Fruit fly (Drosophila melanogaster) whole organism, prepupa: ENCODE results near the gene CG7739.
A peak's percentile ranks its signal among the peaks of the same experiment; 100 is the strongest.

Experiments used
- CG11762 ChIP-seq: fragments of 200-800 bp; sonication (Bioruptor generic); optimal IDR thresholded peaks from 3 replicates; lab custom pipeline; 2016; ENCODE audit warnings: missing biosample characterization, missing genetic modification characterization; ENCODE audit not compliant: insufficient read depth
- CG1621 ChIP-seq: fragments of 200-800 bp; sonication (Bioruptor generic); optimal IDR thresholded peaks from 3 replicates; lab custom pipeline; 2018; ENCODE audit warnings: missing biosample characterization, mild to moderate bottlenecking, missing genetic modification characterization
- CG6163 ChIP-seq: fragments of 200-800 bp; sonication (Bioruptor generic); IDR thresholded peaks from 3 replicates; pipeline ENCODE4 v1.3.6; 2022; ENCODE audit warnings: missing biosample characterization, missing genetic modification characterization
- CG9139 ChIP-seq: fragments of 200-800 bp; sonication (Bioruptor generic); optimal IDR thresholded peaks from 3 replicates; lab custom pipeline; 2017; ENCODE audit warnings: missing biosample characterization, mild to moderate bottlenecking, missing genetic modification characterization
- Sox15 ChIP-seq: fragments of 200-800 bp; sonication (Bioruptor generic); optimal IDR thresholded peaks from 3 replicates; lab custom pipeline; 2016; ENCODE audit warnings: missing biosample characterization, missing genetic modification characterization
- dac ChIP-seq: fragments of 200-800 bp; sonication (Bioruptor generic); optimal IDR thresholded peaks from 2 replicates; lab custom pipeline; 2017; ENCODE audit warnings: missing biosample characterization, mild to moderate bottlenecking, missing genetic modification characterization
- lz ChIP-seq: fragments of 200-800 bp; sonication (Bioruptor generic); optimal IDR thresholded peaks from 3 replicates; lab custom pipeline; 2016; ENCODE audit warnings: missing biosample characterization, missing genetic modification characterization
- svp ChIP-seq: fragments of 200-800 bp; sonication (Bioruptor generic); peaks from one replicate; lab custom pipeline; 2016; ENCODE audit warnings: missing biosample characterization, missing genetic modification characterization

dm6 chr3L:15532368-15533030 is 30.4 kb downstream of the CG7739 start:
- peak; percentile 25 for TF ChIP-seq lz (GFP tag; lab: Kevin White, UChicago)
- TF ChIP-seq CG1621 (tag; lab: Kevin White, UChicago) = peak; percentile 53
- TF ChIP-seq CG11762 = peak; percentile 44
- peak; percentile 95 for TF ChIP-seq svp (GFP tag; lab: Kevin White, UChicago)
- no peak for TF ChIP-seq CG9139 (GFP tag; lab: Kevin White, UChicago)
- TF ChIP-seq Sox15 (GFP tag; lab: Kevin White, UChicago) = no peak
- TF ChIP-seq CG6163 (GFP tag; lab: Robert Waterston, UW) = peak; percentile 68
- no peak for TF ChIP-seq dac (GFP tag; lab: Kevin White, UChicago)
